Worm (Caenorhabditis elegans) whole organism, L3 larva: ENCODE data around the gene tag-191.

Source experiments
- lin-15B ChIP-seq: fragments of 150-350 bp; optimal IDR thresholded peaks from 2 replicates; lab custom pipeline; 2014; ENCODE audit warnings: missing biosample characterization, missing genetic modification characterization
- lin-39 ChIP-seq: fragments of 150-350 bp; optimal IDR thresholded peaks from 2 replicates; lab custom pipeline; 2018; ENCODE audit warnings: missing biosample characterization, missing genetic modification reagents, missing genetic modification characterization
- nhr-237 ChIP-seq: fragments of 150-350 bp; optimal IDR thresholded peaks from 2 replicates; lab custom pipeline; 2014; ENCODE audit warnings: missing biosample characterization, missing genetic modification characterization
- nhr-25 ChIP-seq: sonication (generic microtip); optimal IDR thresholded peaks from 2 replicates; lab custom pipeline; 2017; ENCODE audit warnings: missing biosample characterization, missing genetic modification characterization
- nhr-28 ChIP-seq: fragments of 150-350 bp; optimal IDR thresholded peaks from 2 replicates; lab custom pipeline; 2014; ENCODE audit warnings: missing biosample characterization, missing genetic modification characterization
- nhr-67 ChIP-seq: fragments of 150-350 bp; optimal IDR thresholded peaks from 2 replicates; lab custom pipeline; 2014; ENCODE audit warnings: missing biosample characterization, missing genetic modification characterization
- nhr-76 ChIP-seq: fragments of 150-350 bp; sonication (generic microtip); optimal IDR thresholded peaks from 5 replicates; lab custom pipeline; 2014; ENCODE audit warnings: missing biosample characterization, missing genetic modification characterization
- pha-4 ChIP-seq: fragments of 150-350 bp; optimal IDR thresholded peaks from 2 replicates; lab custom pipeline; 2014; ENCODE audit warnings: missing biosample characterization, missing genetic modification reagents, missing genetic modification characterization
- tbx-2 ChIP-seq: sonication (generic microtip); optimal IDR thresholded peaks from 2 replicates; lab custom pipeline; 2016; ENCODE audit warnings: mild to moderate bottlenecking, missing genetic modification characterization, missing compliant biosample characterization
- unc-62 ChIP-seq: fragments of 150-350 bp; sonication (generic microtip); optimal IDR thresholded peaks from 4 replicates; lab custom pipeline; 2014; ENCODE audit warnings: missing biosample characterization, missing genetic modification reagents, missing genetic modification characterization

DNA sequence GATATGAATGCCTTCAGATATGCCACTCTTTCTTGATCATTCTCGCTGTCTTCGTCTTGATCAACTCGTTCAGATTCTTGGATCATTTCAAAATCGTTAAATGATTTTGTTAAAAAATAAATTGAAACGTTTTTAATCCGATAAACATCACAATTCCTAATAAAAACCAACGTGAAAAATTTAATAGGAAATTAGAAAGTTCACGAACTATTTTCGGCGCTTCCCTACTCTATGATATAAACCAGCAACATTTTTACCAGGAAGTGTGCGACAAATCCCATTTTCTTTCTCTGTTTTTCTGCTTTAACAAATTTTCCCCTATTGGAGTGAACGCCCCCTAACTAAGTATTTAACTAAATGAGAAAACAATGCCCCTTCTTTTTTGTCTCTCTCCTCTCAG is 49.2 kb upstream of the tag-191 start, which contains the start of gene Y40H4A.2:
- TF ChIP-seq nhr-67 (tag; lab: Kevin White, UChicago): no peak
- TF ChIP-seq nhr-237 (tag; lab: Kevin White, UChicago): no peak
- no peak for TF ChIP-seq nhr-28 (tag; lab: Kevin White, UChicago)
- no peak for TF ChIP-seq lin-39 (tag; lab: Kevin White, UChicago)
- no peak for TF ChIP-seq lin-15B (tag; lab: Kevin White, UChicago)
- TF ChIP-seq nhr-76 (tag; lab: Kevin White, UChicago): no peak
- no peak for TF ChIP-seq unc-62
- TF ChIP-seq pha-4: no peak
- TF ChIP-seq nhr-25 (tag; lab: Kevin White, UChicago): no peak
- TF ChIP-seq tbx-2 (tag; lab: Kevin White, UChicago): no peak
